Worm (Caenorhabditis elegans) whole organism, young adult: Measurements from ENCODE around the gene T11F8.5.
"Not testable (repeated sequence)": the region's sequence is repeated elsewhere in the genome, so short reads cannot be mapped to it uniquely, and the experiment has no call there.

Experiments used
- B0035.1 ChIP-seq: sonication (generic microtip); optimal IDR thresholded peaks from 2 replicates; lab custom pipeline; 2016; ENCODE audit warnings: missing genetic modification characterization, mild to moderate bottlenecking, missing compliant biosample characterization, missing genotype, missing genetic modification reagents
- F23B12.7 ChIP-seq: sonication (generic microtip); optimal IDR thresholded peaks from 2 replicates; lab custom pipeline; 2017; ENCODE audit warnings: missing genetic modification characterization, mild to moderate bottlenecking, missing compliant biosample characterization, antibody characterized with exemption, moderate library complexity; ENCODE audit not compliant: insufficient read depth
- ama-1 ChIP-seq, 3 experiments: fragments of 150-350 bp in 1 of 3; sonication (generic microtip) in 2 of 3; optimal IDR thresholded peaks; 2 replicates each; lab custom pipeline; 2014 to 2018; ENCODE audit warnings: missing biosample characterization in 2 of 3, missing genetic modification characterization in 2 of 3, missing genetic modification reagents in 2 of 3
- athp-1 ChIP-seq: sonication (generic microtip); optimal IDR thresholded peaks from 2 replicates; lab custom pipeline; 2017; ENCODE audit warnings: mild to moderate bottlenecking, missing genetic modification characterization, missing compliant biosample characterization
- dpff-1 ChIP-seq: sonication (generic microtip); optimal IDR thresholded peaks from 2 replicates; lab custom pipeline; 2017; ENCODE audit warnings: mild to moderate bottlenecking, missing genetic modification characterization, missing compliant biosample characterization
- ets-4 ChIP-seq: fragments of 200-800 bp; sonication (Bioruptor generic); optimal IDR thresholded peaks from 2 replicates; lab custom pipeline; 2018; ENCODE audit warnings: mild to moderate bottlenecking, missing genetic modification characterization, missing compliant biosample characterization
- hlh-12 ChIP-seq: sonication (generic microtip); optimal IDR thresholded peaks from 2 replicates; lab custom pipeline; 2016; ENCODE audit warnings: missing genetic modification characterization, missing compliant biosample characterization
- lin-26 ChIP-seq: fragments of 200-800 bp; sonication (Bioruptor generic); IDR thresholded peaks from 2 replicates; pipeline ENCODE4 v1.3.6; 2022; ENCODE audit warnings: missing genetic modification reagents, missing genetic modification characterization, missing compliant biosample characterization
- rpc-1 ChIP-seq, 2 experiments: fragments of 150-350 bp in 1 of 2; sonication (generic microtip) in 1 of 2; optimal IDR thresholded peaks; 2 replicates each; lab custom pipeline; 2014 to 2018; ENCODE audit warnings: missing biosample characterization in 1 of 2, missing genetic modification characterization in 1 of 2, missing genetic modification reagents in 1 of 2, missing genotype in 1 of 2
- snpc-4 ChIP-seq, 5 experiments: fragments of 150-350 bp in 1 of 5; sonication (generic microtip) in 4 of 5; optimal IDR thresholded peaks; 2 replicates each; lab custom pipeline; 2014 to 2018; ENCODE audit warnings: missing genetic modification characterization in 5 of 5, missing biosample characterization in 3 of 5, antibody characterized with exemption in 2 of 5, mild to moderate bottlenecking in 2 of 5, missing compliant biosample characterization in 2 of 5, missing genotype in 2 of 5, moderate library complexity in 2 of 5, missing genetic modification reagents in 1 of 5
- unc-62 ChIP-seq: fragments of 150-350 bp; optimal IDR thresholded peaks from 2 replicates; lab custom pipeline; 2014; ENCODE audit warnings: missing biosample characterization, missing genetic modification reagents, missing genetic modification characterization

DNA sequence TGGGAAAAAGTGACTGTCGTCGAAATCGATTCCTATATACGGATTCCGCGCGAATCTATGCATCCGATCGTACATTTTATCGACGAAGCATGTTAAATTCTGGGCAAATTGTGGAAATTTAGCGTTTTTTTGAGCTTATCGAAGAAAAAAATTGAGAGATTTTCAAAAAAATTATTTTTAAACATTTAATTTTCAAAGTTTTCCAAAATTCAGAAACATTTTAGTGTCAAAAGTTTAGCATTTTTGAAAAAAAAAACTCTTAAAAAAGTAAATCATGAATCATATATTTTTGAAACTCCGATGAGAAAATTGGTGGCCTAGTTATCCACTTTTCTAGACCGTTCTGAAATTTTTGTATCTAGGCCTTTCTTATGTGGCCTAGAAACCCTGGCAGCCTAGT is 8.2 kb downstream of the T11F8.5 start, which contains the start of gene B0273.115:
- not testable (repeated sequence) for TF ChIP-seq F23B12.7; snpc-4 (GFP tag; optimal IDR thresholded peaks at IDR 0.05; lab: Kevin White, UChicago); snpc-4 (tag; optimal IDR thresholded peaks at IDR 0.05; lab: Kevin White, UChicago); athp-1 (tag; lab: Kevin White, UChicago); rpc-1 (optimal IDR thresholded peaks at IDR 0.05; lab: Kevin White, UChicago); rpc-1 (tag; optimal IDR thresholded peaks at IDR 0.05; lab: Kevin White, UChicago); lin-26; unc-62 (GFP tag; lab: Kevin White, UChicago); dpff-1 (tag; lab: Kevin White, UChicago); hlh-12; B0035.1; ets-4 (GFP tag; lab: Kevin White, UChicago); ama-1 (optimal IDR thresholded peaks at IDR 0.05; lab: Kevin White, UChicago); ama-1 (GFP tag; optimal IDR thresholded peaks at IDR 0.05; lab: Kevin White, UChicago)
